Fruit fly (Drosophila melanogaster) whole organism, embryonic: Measurements from ENCODE around the gene CG3119.
A peak's percentile ranks its signal among the peaks of the same experiment; 100 is the strongest.

Experiments used
- CG10321 ChIP-seq: fragments of 200-800 bp; sonication (Bioruptor generic); IDR thresholded peaks from 2 replicates; pipeline ENCODE4 v1.3.6; 2022; ENCODE audit warnings: missing biosample characterization, missing genetic modification characterization
- CG10462 ChIP-seq: fragments of 200-800 bp; sonication (Bioruptor generic); optimal IDR thresholded peaks from 2 replicates; lab custom pipeline; 2016; ENCODE audit warnings: missing biosample characterization, missing genetic modification characterization
- CG11398 ChIP-seq: fragments of 200-800 bp; sonication (Bioruptor generic); optimal IDR thresholded peaks from 2 replicates; lab custom pipeline; 2016; ENCODE audit warnings: missing biosample characterization, missing genetic modification characterization
- CG11504 ChIP-seq: fragments of 200-800 bp; sonication (Bioruptor generic); optimal IDR thresholded peaks from 3 replicates; lab custom pipeline; 2019; ENCODE audit warnings: missing biosample characterization, mild to moderate bottlenecking, missing genetic modification characterization, moderate library complexity
- CG13287 ChIP-seq: fragments of 200-800 bp; sonication (Bioruptor generic); IDR thresholded peaks from 2 replicates; pipeline ENCODE4 v1.3.6; 2022; ENCODE audit warnings: missing biosample characterization, missing genetic modification characterization; ENCODE audit not compliant: partially characterized antibody
- CG13296 ChIP-seq: fragments of 200-800 bp; sonication (Bioruptor generic); optimal IDR thresholded peaks from 3 replicates; lab custom pipeline; 2018; ENCODE audit warnings: missing biosample characterization, mild to moderate bottlenecking, missing genetic modification characterization
- CG13424 ChIP-seq: fragments of 200-800 bp; sonication (Bioruptor generic); optimal IDR thresholded peaks from 2 replicates; lab custom pipeline; 2019; ENCODE audit warnings: missing biosample characterization, mild to moderate bottlenecking, missing genetic modification characterization, moderate library complexity
- CG15696 ChIP-seq: fragments of 200-800 bp; sonication (Bioruptor generic); optimal IDR thresholded peaks from 2 replicates; lab custom pipeline; 2019; ENCODE audit warnings: missing biosample characterization, mild to moderate bottlenecking, missing genetic modification characterization, moderate library complexity
- CG16813 ChIP-seq: fragments of 200-800 bp; sonication (Bioruptor generic); IDR thresholded peaks from 3 replicates; pipeline ENCODE4 v1.3.6; 2022; ENCODE audit warnings: missing biosample characterization, missing genetic modification characterization; ENCODE audit not compliant: partially characterized antibody
- CG17568 ChIP-seq: fragments of 200-800 bp; sonication (Bioruptor generic); optimal IDR thresholded peaks from 2 replicates; lab custom pipeline; 2018; ENCODE audit warnings: missing biosample characterization, mild to moderate bottlenecking, missing genetic modification characterization, moderate library complexity
- CG17612 ChIP-seq: fragments of 200-800 bp; sonication (Bioruptor generic); IDR thresholded peaks from 2 replicates; pipeline ENCODE4 v1.3.6; 2022; ENCODE audit warnings: missing biosample characterization, missing genetic modification characterization
- CG17912 ChIP-seq: fragments of 200-800 bp; sonication (Bioruptor generic); optimal IDR thresholded peaks from 2 replicates; lab custom pipeline; 2018; ENCODE audit warnings: missing biosample characterization, mild to moderate bottlenecking, missing genetic modification characterization
- CG2712 ChIP-seq: fragments of 200-800 bp; optimal IDR thresholded peaks from 3 replicates; lab custom pipeline; 2019; ENCODE audit warnings: missing biosample characterization, mild to moderate bottlenecking, missing genetic modification characterization, moderate library complexity
- CG34224 ChIP-seq: fragments of 200-800 bp; sonication (Bioruptor generic); IDR thresholded peaks from 3 replicates; pipeline ENCODE4 v1.3.6; 2022; ENCODE audit warnings: missing biosample characterization, missing genetic modification characterization; ENCODE audit not compliant: partially characterized antibody
- CG4854 ChIP-seq: fragments of 200-800 bp; sonication (Bioruptor generic); optimal IDR thresholded peaks from 2 replicates; lab custom pipeline; 2016; ENCODE audit warnings: missing biosample characterization, missing genetic modification characterization, inconsistent platforms
- CG5245 ChIP-seq: fragments of 200-800 bp; sonication (Bioruptor generic); optimal IDR thresholded peaks from 3 replicates; lab custom pipeline; 2016; ENCODE audit warnings: missing biosample characterization, missing genetic modification characterization
- CG6254 ChIP-seq: fragments of 200-800 bp; sonication (Bioruptor generic); optimal IDR thresholded peaks from 3 replicates; lab custom pipeline; 2017; ENCODE audit warnings: mild to moderate bottlenecking, missing biosample characterization, missing genetic modification reagents, missing genetic modification characterization
- Camta ChIP-seq: fragments of 200-800 bp; sonication (Bioruptor generic); optimal IDR thresholded peaks from 2 replicates; lab custom pipeline; 2016; ENCODE audit warnings: missing biosample characterization, missing genetic modification characterization
- Chrac-16 ChIP-seq: fragments of 200-800 bp; sonication (Bioruptor generic); optimal IDR thresholded peaks from 3 replicates; lab custom pipeline; 2016; ENCODE audit warnings: missing biosample characterization, missing genetic modification characterization
- ERR ChIP-seq: fragments of 200-800 bp; sonication (Bioruptor generic); optimal IDR thresholded peaks from 2 replicates; lab custom pipeline; 2016; ENCODE audit warnings: missing biosample characterization, missing genetic modification characterization
- Elba2 ChIP-seq: fragments of 200-800 bp; sonication (Bioruptor generic); optimal IDR thresholded peaks from 3 replicates; lab custom pipeline; 2016; ENCODE audit warnings: missing biosample characterization, missing genetic modification characterization
- Fer2 ChIP-seq: fragments of 200-800 bp; sonication (Bioruptor generic); optimal IDR thresholded peaks from 2 replicates; lab custom pipeline; 2018; ENCODE audit warnings: missing biosample characterization, mild to moderate bottlenecking, missing genetic modification characterization, moderate library complexity
- Gsc ChIP-seq: fragments of 200-800 bp; sonication (Bioruptor generic); IDR thresholded peaks from 2 replicates; pipeline ENCODE4 v1.3.6; 2022; ENCODE audit warnings: missing biosample characterization, missing genetic modification characterization
- Hr39 ChIP-seq: fragments of >200 bp; optimal IDR thresholded peaks from 2 replicates; lab custom pipeline; 2017
- Lhr ChIP-seq: fragments of 200-800 bp; sonication (Bioruptor generic); optimal IDR thresholded peaks from 3 replicates; lab custom pipeline; 2017; ENCODE audit warnings: mild to moderate bottlenecking, missing biosample characterization, missing genetic modification reagents, missing genetic modification characterization
- Mrtf ChIP-seq: fragments of 200-800 bp; sonication (Bioruptor generic); IDR thresholded peaks from 3 replicates; pipeline ENCODE4 v1.3.6; 2022; ENCODE audit warnings: missing biosample characterization, missing genetic modification characterization
- Myb ChIP-seq: fragments of 200-800 bp; sonication (Bioruptor generic); optimal IDR thresholded peaks from 2 replicates; lab custom pipeline; 2016; ENCODE audit warnings: missing biosample characterization, missing genetic modification characterization
- Sin3A ChIP-seq: fragments of >200 bp; optimal IDR thresholded peaks from 2 replicates; lab custom pipeline; 2018
- Taf1 ChIP-seq: fragments of 200-800 bp; sonication (Bioruptor generic); IDR thresholded peaks from 2 replicates; pipeline ENCODE4 v1.3.6; 2022; ENCODE audit warnings: missing biosample characterization, missing genetic modification characterization
- ase ChIP-seq: fragments of 200-800 bp; sonication (Bioruptor generic); IDR thresholded peaks from 3 replicates; pipeline ENCODE4 v1.3.6; 2022; ENCODE audit warnings: missing biosample characterization, missing genetic modification characterization
- bbx ChIP-seq: fragments of 200-800 bp; sonication (Bioruptor generic); IDR thresholded peaks from 2 replicates; pipeline ENCODE4 v1.3.6; 2022; ENCODE audit warnings: missing biosample characterization, missing genetic modification characterization; ENCODE audit not compliant: partially characterized antibody
- cad ChIP-seq: fragments of >200 bp; optimal IDR thresholded peaks from 2 replicates; lab custom pipeline; 2017; ENCODE audit warnings: missing biosample characterization, missing genetic modification characterization
- da ChIP-seq: fragments of 200-800 bp; sonication (Bioruptor generic); optimal IDR thresholded peaks from 2 replicates; lab custom pipeline; 2016; ENCODE audit warnings: missing biosample characterization, missing genetic modification characterization
- fd64A ChIP-seq: fragments of 200-800 bp; sonication (Bioruptor generic); optimal IDR thresholded peaks from 3 replicates; lab custom pipeline; 2018; ENCODE audit warnings: missing biosample characterization, mild to moderate bottlenecking, missing genetic modification characterization
- fu2 ChIP-seq: fragments of 200-800 bp; sonication (Bioruptor generic); optimal IDR thresholded peaks from 2 replicates; lab custom pipeline; 2016; ENCODE audit warnings: missing biosample characterization, missing genetic modification characterization
- h ChIP-seq: fragments of >200 bp; optimal IDR thresholded peaks from 2 replicates; lab custom pipeline; 2017
- hbn ChIP-seq: fragments of 200-800 bp; sonication (Bioruptor generic); IDR thresholded peaks from 2 replicates; pipeline ENCODE4 v1.3.6; 2022; ENCODE audit warnings: missing biosample characterization, missing genetic modification characterization; ENCODE audit not compliant: partially characterized antibody
- hkb ChIP-seq, 2 experiments: fragments of 200-800 bp in 1 of 2; fragments of >200 bp in 1 of 2; sonication (Bioruptor generic) in 1 of 2; IDR thresholded peaks in 1 of 2; optimal IDR thresholded peaks in 1 of 2; 2 replicates each; pipeline versions ENCODE4 v1.3.6 to Lab custom; 2017 to 2022; ENCODE audit warnings: missing biosample characterization in 1 of 2, missing genetic modification characterization in 1 of 2
- hth ChIP-seq: fragments of >200 bp; optimal IDR thresholded peaks from 2 replicates; lab custom pipeline; 2017; ENCODE audit warnings: inconsistent platforms
- ind ChIP-seq: fragments of 200-800 bp; sonication (Bioruptor generic); optimal IDR thresholded peaks from 3 replicates; lab custom pipeline; 2016; ENCODE audit warnings: missing biosample characterization, missing genetic modification characterization
- jing ChIP-seq: fragments of 200-800 bp; sonication (Bioruptor generic); optimal IDR thresholded peaks from 2 replicates; lab custom pipeline; 2018; ENCODE audit warnings: missing biosample characterization, mild to moderate bottlenecking, missing genetic modification characterization
- lmd ChIP-seq: fragments of 200-800 bp; sonication (Bioruptor generic); IDR thresholded peaks from 2 replicates; pipeline ENCODE4 v1.3.6; 2022; ENCODE audit warnings: missing biosample characterization, missing genetic modification characterization
- luna ChIP-seq: fragments of 200-800 bp; sonication (Bioruptor generic); optimal IDR thresholded peaks from 2 replicates; lab custom pipeline; 2016; ENCODE audit warnings: missing biosample characterization, missing genetic modification characterization
- otp ChIP-seq: fragments of 200-800 bp; sonication (Bioruptor generic); IDR thresholded peaks from 3 replicates; pipeline ENCODE4, ENCODE4 v1.3.6; 2022; ENCODE audit warnings: missing biosample characterization, missing genetic modification characterization
- p53 ChIP-seq: fragments of 200-800 bp; sonication (Bioruptor generic); optimal IDR thresholded peaks from 2 replicates; lab custom pipeline; 2016; ENCODE audit warnings: missing biosample characterization, missing genetic modification characterization
- run ChIP-seq: fragments of 200-800 bp; sonication (Bioruptor generic); optimal IDR thresholded peaks from 3 replicates; lab custom pipeline; 2018; ENCODE audit warnings: missing biosample characterization, mild to moderate bottlenecking, missing genetic modification characterization
- sens ChIP-seq: fragments of 200-800 bp; sonication (Bioruptor generic); peaks from one replicate; lab custom pipeline; 2016; ENCODE audit warnings: missing biosample characterization, missing genetic modification characterization
- stc ChIP-seq: fragments of 200-800 bp; sonication (Bioruptor generic); IDR thresholded peaks from 2 replicates; pipeline ENCODE4 v1.3.6; 2022; ENCODE audit warnings: missing biosample characterization, missing genetic modification characterization
- stwl ChIP-seq: fragments of 200-800 bp; sonication (Bioruptor generic); optimal IDR thresholded peaks from 3 replicates; lab custom pipeline; 2018; ENCODE audit warnings: missing biosample characterization, mild to moderate bottlenecking, missing genetic modification characterization, moderate library complexity
- unpg ChIP-seq: fragments of 200-800 bp; sonication (Bioruptor generic); optimal IDR thresholded peaks from 3 replicates; lab custom pipeline; 2018; ENCODE audit warnings: missing biosample characterization, mild to moderate bottlenecking, missing genetic modification characterization, moderate library complexity
- usp ChIP-seq: fragments of >200 bp; optimal IDR thresholded peaks from 2 replicates; lab custom pipeline; 2017; ENCODE audit warnings: missing biosample characterization, missing genetic modification characterization

CG3119 gene

DNA sequence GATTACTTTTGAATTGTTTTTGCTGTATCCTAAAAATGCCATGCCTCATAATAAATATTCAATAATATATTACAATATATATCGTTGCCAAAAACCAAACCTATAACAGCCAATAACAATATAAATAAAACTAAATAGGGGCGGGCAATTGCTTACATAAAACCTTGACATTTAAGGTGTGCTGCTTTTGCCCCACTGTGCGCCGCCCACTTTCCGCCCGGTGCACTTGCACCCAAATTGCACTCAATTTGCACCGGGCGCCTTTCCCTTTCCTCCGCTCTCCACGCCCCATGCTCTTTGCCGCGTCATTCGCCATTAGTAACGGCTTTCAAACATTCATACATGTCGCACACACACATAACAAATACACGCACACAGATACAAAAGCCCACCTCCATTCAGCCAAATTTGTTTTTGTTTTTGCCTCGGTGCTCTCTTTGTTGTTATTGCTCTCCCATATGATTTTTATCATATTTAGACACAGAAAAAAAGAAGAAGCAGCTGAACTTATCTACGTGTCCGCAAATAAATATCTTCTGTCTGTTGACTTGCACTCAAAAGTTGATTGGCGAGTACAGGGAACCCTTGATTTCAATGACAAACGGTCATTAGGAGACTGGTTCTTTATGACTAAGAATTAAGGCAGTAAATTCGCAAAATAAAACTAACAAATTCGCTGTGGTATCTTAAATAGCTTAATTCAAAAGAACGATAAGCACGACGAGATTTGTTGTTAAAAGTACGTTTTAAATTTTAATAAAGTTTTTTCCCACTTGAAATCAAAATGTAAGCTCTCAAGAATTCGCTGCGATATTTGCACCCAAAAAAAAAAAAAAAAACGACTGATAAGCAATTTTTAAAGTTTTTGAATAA lies 20.5 kb upstream of the CG3119 start (continued):
- peak; percentile 19 for TF ChIP-seq ERR (GFP tag; lab: Kevin White, UChicago)
- peak; percentile 70 for TF ChIP-seq sens
- TF ChIP-seq CG6254 (GFP tag; lab: Kevin White, UChicago): peak; percentile 11
- TF ChIP-seq Camta (GFP tag; lab: Kevin White, UChicago): no peak
- no peak for TF ChIP-seq CG15696 (tag; lab: Kevin White, UChicago)
- no peak for TF ChIP-seq CG10462 (GFP tag; lab: Kevin White, UChicago)
- TF ChIP-seq Lhr (GFP tag; lab: Kevin White, UChicago): no peak
- peak; percentile 13 for TF ChIP-seq unpg (GFP tag; lab: Kevin White, UChicago)
- no peak for TF ChIP-seq Chrac-16 (GFP tag; lab: Kevin White, UChicago)
- TF ChIP-seq CG16813 (GFP tag; lab: Robert Waterston, UW): no peak
- TF ChIP-seq Sin3A (lab: Kevin White, UChicago): no peak
- no peak for TF ChIP-seq CG34224
- TF ChIP-seq jing (GFP tag; lab: Kevin White, UChicago): no peak
- TF ChIP-seq Hr39 (lab: Kevin White, UChicago): no peak
- TF ChIP-seq hth (lab: Kevin White, UChicago): no peak
- TF ChIP-seq CG10321 (GFP tag; lab: Robert Waterston, UW): 0 out of 2 replicates have a peak, but pooled peaks have one; percentile 16
- no peak for TF ChIP-seq CG17612 (GFP tag; lab: Robert Waterston, UW)
- TF ChIP-seq ind (GFP tag; lab: Kevin White, UChicago): peak; percentile 12
- TF ChIP-seq Taf1 (GFP tag; lab: Robert Waterston, UW): no peak
- TF ChIP-seq fd64A: no peak
- no peak for TF ChIP-seq fu2 (GFP tag; lab: Kevin White, UChicago)
- no peak for TF ChIP-seq hkb (optimal IDR thresholded peaks at IDR 0.05; lab: Kevin White, UChicago)
- TF ChIP-seq hkb (GFP tag; IDR thresholded peaks at IDR 0.05; lab: Robert Waterston, UW): no peak
- 0 out of 2 replicates have a peak, but pooled peaks have one; percentile 14 for TF ChIP-seq bbx (GFP tag; lab: Robert Waterston, UW)
- TF ChIP-seq CG11398: no peak
- no peak for TF ChIP-seq Gsc
- TF ChIP-seq Mrtf (GFP tag; lab: Robert Waterston, UW): no peak
- TF ChIP-seq cad (GFP tag; lab: Kevin White, UChicago): no peak
- TF ChIP-seq CG17912 (GFP tag; lab: Kevin White, UChicago): peak; percentile 0
- no peak for TF ChIP-seq h (lab: Kevin White, UChicago)
- no peak for TF ChIP-seq usp
- TF ChIP-seq CG13424: peak; percentile 2
- no peak for TF ChIP-seq ase (GFP tag; lab: Robert Waterston, UW)
- TF ChIP-seq CG2712 (tag; lab: Kevin White, UChicago): peak; percentile 16
- TF ChIP-seq CG4854 (GFP tag; lab: Kevin White, UChicago): no peak
- peak; percentile 1 for TF ChIP-seq CG5245
- TF ChIP-seq hbn: no peak
- TF ChIP-seq stwl (tag; lab: Kevin White, UChicago): no peak
- no peak for TF ChIP-seq luna (GFP tag; lab: Kevin White, UChicago)
- TF ChIP-seq Elba2 (GFP tag; lab: Kevin White, UChicago): no peak
- TF ChIP-seq CG13296 (GFP tag; lab: Kevin White, UChicago): peak; percentile 20
- peak; percentile 24 for TF ChIP-seq CG11504 (tag; lab: Kevin White, UChicago)
- no peak for TF ChIP-seq CG17568
- TF ChIP-seq CG13287: no peak
- TF ChIP-seq p53 (GFP tag; lab: Kevin White, UChicago): no peak
- no peak for TF ChIP-seq run
- no peak for TF ChIP-seq lmd (GFP tag; lab: Robert Waterston, UW)
- TF ChIP-seq otp (GFP tag; lab: Robert Waterston, UW): no peak
- no peak for TF ChIP-seq da
- TF ChIP-seq stc (GFP tag; lab: Robert Waterston, UW): no peak
- no peak for TF ChIP-seq Myb (GFP tag; lab: Kevin White, UChicago)
- TF ChIP-seq Fer2: no peak
